Worm (Caenorhabditis elegans): ENCODE results near the gene srw-136.

- TF ChIP-seq ref-1 (GFP tag; conservative IDR thresholded peaks at IDR 0.05) = no peak
- no peak for TF ChIP-seq ztf-29 (GFP tag; IDR thresholded peaks at IDR 0.05)
- no peak for TF ChIP-seq ztf-23 (GFP tag; IDR thresholded peaks at IDR 0.05)
- TF ChIP-seq T22C8.4 (GFP tag; IDR thresholded peaks at IDR 0.05) = no peak
- TF ChIP-seq tab-1 (GFP tag; IDR thresholded peaks at IDR 0.05) = no peak
- TF ChIP-seq flt-1 (GFP tag; IDR thresholded peaks at IDR 0.05) = no peak
Observed at ce11 chrV:2962960-2963359, 47.4 kb downstream of the srw-136 start, which contains the start of gene srw-138.

Measured in whole organism, midembryonic.